Worm (Caenorhabditis elegans) whole organism, midembryonic: ENCODE data around the gene srw-26.

Source experiments
- T22C8.4 ChIP-seq: fragments of 200-800 bp; sonication (Bioruptor generic); IDR thresholded peaks from 2 replicates; pipeline ENCODE4 v1.3.6; 2022; ENCODE audit warnings: missing genetic modification characterization, missing compliant biosample characterization
- cog-1 ChIP-seq: sonication (generic microtip); optimal IDR thresholded peaks from 2 replicates; lab custom pipeline; 2016; ENCODE audit warnings: missing genetic modification characterization, missing compliant biosample characterization
- flt-1 ChIP-seq: fragments of 200-800 bp; sonication (Bioruptor generic); IDR thresholded peaks from 2 replicates; pipeline ENCODE4 v1.3.6; 2022; ENCODE audit warnings: missing genetic modification characterization, missing compliant biosample characterization
- klf-2 ChIP-seq: fragments of 200-800 bp; sonication (Bioruptor generic); conservative IDR thresholded peaks from 2 replicates; pipeline ENCODE4 v1.3.6; 2022; ENCODE audit warnings: missing genetic modification reagents, missing genetic modification characterization, missing compliant biosample characterization
- med-1 ChIP-seq: sonication (generic microtip); optimal IDR thresholded peaks from 2 replicates; lab custom pipeline; 2017; ENCODE audit warnings: missing genetic modification characterization, mild to moderate bottlenecking, missing compliant biosample characterization, antibody characterized with exemption, missing genetic modification reagents; ENCODE audit not compliant: insufficient read depth
- ref-1 ChIP-seq: fragments of 200-800 bp; sonication (Bioruptor generic); conservative IDR thresholded peaks from 2 replicates; pipeline ENCODE4 v1.3.6; 2022; ENCODE audit warnings: missing genetic modification reagents, missing genetic modification characterization, missing compliant biosample characterization
- tab-1 ChIP-seq: fragments of 200-800 bp; sonication (Bioruptor generic); IDR thresholded peaks from 2 replicates; pipeline ENCODE4 v1.3.6; 2022; ENCODE audit warnings: missing genetic modification characterization, missing compliant biosample characterization
- ztf-23 ChIP-seq: fragments of 200-800 bp; sonication (Bioruptor generic); IDR thresholded peaks from 2 replicates; pipeline ENCODE4 v1.3.6; 2022; ENCODE audit warnings: missing genetic modification reagents, missing genetic modification characterization, missing compliant biosample characterization
- ztf-29 ChIP-seq: fragments of 200-800 bp; sonication (Bioruptor generic); IDR thresholded peaks from 2 replicates; pipeline ENCODE4 v1.3.6; 2022; ENCODE audit warnings: missing genetic modification reagents, missing genetic modification characterization, missing compliant biosample characterization

srw-26 gene

ce11 chrV:15888751-15889150, 43.5 kb downstream of the srw-26 start, which contains the start of gene cgt-1:
Gene cgt-1, minus strand, starts transcription at chrV:15888851.
- TF ChIP-seq med-1 (GFP tag; lab: Kevin White, UChicago), result no peak
- no peak for TF ChIP-seq tab-1 (GFP tag; lab: Robert Waterston, UW)
- TF ChIP-seq ztf-29 (GFP tag; lab: Robert Waterston, UW), result no peak
- no peak for TF ChIP-seq flt-1 (GFP tag; lab: Robert Waterston, UW)
- TF ChIP-seq ref-1, result no peak
- no peak for TF ChIP-seq T22C8.4 (GFP tag; lab: Robert Waterston, UW)
- no peak for TF ChIP-seq cog-1 (tag; lab: Kevin White, UChicago)
- no peak for TF ChIP-seq klf-2 (GFP tag; lab: Robert Waterston, UW)
- no peak for TF ChIP-seq ztf-23 (GFP tag; lab: Robert Waterston, UW)

- no peak for TF ChIP-seq ref-1
- no peak for TF ChIP-seq tab-1 (GFP tag; lab: Robert Waterston, UW)
- no peak for TF ChIP-seq T22C8.4 (GFP tag; lab: Robert Waterston, UW)
- no peak for TF ChIP-seq cog-1 (tag; lab: Kevin White, UChicago)
- no peak for TF ChIP-seq med-1 (GFP tag; lab: Kevin White, UChicago)
- no peak for TF ChIP-seq flt-1 (GFP tag; lab: Robert Waterston, UW)
- no peak for TF ChIP-seq ztf-23 (GFP tag; lab: Robert Waterston, UW)
- no peak for TF ChIP-seq ztf-29 (GFP tag; lab: Robert Waterston, UW)
- no peak for TF ChIP-seq klf-2 (GFP tag; lab: Robert Waterston, UW)
Measured at ce11 chrV:15887708-15888295, 44.5 kb downstream of the srw-26 start.

DNA sequence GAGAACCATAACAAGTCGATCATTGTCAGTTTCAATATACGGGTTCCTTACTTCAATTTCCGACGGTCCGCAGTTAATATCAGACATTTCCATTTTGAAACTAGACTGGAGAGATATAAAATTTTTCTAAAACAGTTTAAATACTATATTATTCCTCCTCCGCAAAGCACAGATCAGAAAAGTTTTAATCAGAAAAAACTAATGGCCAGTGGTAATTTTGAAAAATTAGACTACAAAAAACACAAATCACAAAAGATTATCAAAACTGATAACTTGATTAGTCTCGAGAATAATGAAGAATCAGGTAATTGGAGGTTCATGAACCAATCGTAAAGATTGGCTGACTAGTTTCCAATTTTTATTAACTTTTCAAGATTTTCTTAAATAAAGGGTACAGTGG, 46.3 kb downstream of the srw-26 start, which contains the start of gene T06C12.9:
Gene T06C12.9 (minus strand): TSS at position 101 of the 400 bp plus-strand sequence.
- no peak for TF ChIP-seq flt-1 (GFP tag; lab: Robert Waterston, UW)
- TF ChIP-seq ref-1, result no peak
- TF ChIP-seq med-1 (GFP tag; lab: Kevin White, UChicago), result no peak
- TF ChIP-seq klf-2 (GFP tag; lab: Robert Waterston, UW), result no peak
- TF ChIP-seq tab-1 (GFP tag; lab: Robert Waterston, UW), result no peak
- TF ChIP-seq T22C8.4 (GFP tag; lab: Robert Waterston, UW), result no peak
- TF ChIP-seq cog-1 (tag; lab: Kevin White, UChicago), result no peak
- no peak for TF ChIP-seq ztf-23 (GFP tag; lab: Robert Waterston, UW)
- no peak for TF ChIP-seq ztf-29 (GFP tag; lab: Robert Waterston, UW)

DNA sequence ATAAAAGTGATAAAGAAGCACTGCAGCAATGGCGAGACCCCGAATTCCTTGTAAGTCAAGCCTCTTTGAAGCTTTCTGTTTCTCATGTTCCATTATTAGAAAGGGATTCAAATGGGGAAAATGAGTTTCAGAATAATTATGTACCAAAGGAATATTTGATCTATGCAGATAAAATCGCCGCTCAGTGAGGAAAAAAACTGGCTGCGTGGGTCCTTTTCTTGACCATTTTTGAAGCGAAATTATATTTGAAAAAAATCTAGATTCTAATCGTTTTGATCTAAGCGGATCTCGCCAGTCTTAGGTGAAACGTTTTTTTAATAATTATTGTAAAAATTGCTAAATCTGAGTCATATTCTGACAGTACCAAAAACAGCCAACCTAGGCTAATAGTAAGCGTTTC, 47.6 kb downstream of the srw-26 start, which contains the start of gene oac-42:
Gene oac-42 (minus strand): TSS at position 101 of the 400 bp plus-strand sequence.
- TF ChIP-seq T22C8.4 (GFP tag; lab: Robert Waterston, UW) (no peak), ref-1 (no peak), klf-2 (GFP tag; lab: Robert Waterston, UW) (no peak), ztf-29 (GFP tag; lab: Robert Waterston, UW) (no peak), med-1 (GFP tag; lab: Kevin White, UChicago) (no peak), tab-1 (GFP tag; lab: Robert Waterston, UW) (no peak), flt-1 (GFP tag; lab: Robert Waterston, UW) (no peak), ztf-23 (GFP tag; lab: Robert Waterston, UW) (no peak), cog-1 (tag; lab: Kevin White, UChicago) (no peak)
